Worm (Caenorhabditis elegans) whole organism, L1 larva: ENCODE results near the gene Y41G9A.5.

ENCODE experiments used
- aly-2 ChIP-seq: fragments of 150-350 bp; optimal IDR thresholded peaks from 2 replicates; lab custom pipeline; 2014; ENCODE audit warnings: missing biosample characterization, missing genetic modification characterization
- ama-1 ChIP-seq: fragments of 150-350 bp; optimal IDR thresholded peaks from 2 replicates; lab custom pipeline; 2014
- lsy-2 ChIP-seq, 2 experiments: fragments of 150-350 bp; optimal IDR thresholded peaks; 2 replicates each; lab custom pipeline; 2014; ENCODE audit warnings: missing biosample characterization in 2 of 2, missing genetic modification characterization in 2 of 2

DNA sequence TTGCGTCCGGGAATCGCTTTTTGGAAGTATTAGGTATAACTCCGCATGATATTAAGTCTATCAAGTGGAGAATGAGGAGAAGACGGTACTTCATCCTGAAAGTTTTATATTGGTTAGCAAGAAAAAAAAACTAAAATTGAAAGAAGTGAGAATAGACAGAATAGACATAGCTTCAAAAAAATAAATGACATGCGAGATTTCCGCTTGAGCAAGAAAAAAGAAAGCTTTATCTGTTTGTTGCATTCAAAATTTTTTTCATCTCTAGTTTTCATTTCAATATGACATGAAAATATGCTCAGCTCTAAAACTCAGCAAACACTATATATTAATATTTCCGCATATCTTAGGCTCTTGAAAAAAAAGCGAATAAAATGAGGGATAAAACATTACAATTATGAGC lies 22.6 kb upstream of the Y41G9A.5 start, which contains the start of gene hst-3.2:
- no peak for TF ChIP-seq lsy-2 (tag; optimal IDR thresholded peaks at IDR 0.05; lab: Kevin White, UChicago)
- no peak for TF ChIP-seq ama-1 (lab: Kevin White, UChicago)
- no peak for TF ChIP-seq aly-2 (tag; lab: Kevin White, UChicago)
